Fruit fly (Drosophila melanogaster): ENCODE results near the gene CG9135.

CG9135 gene

DNA sequence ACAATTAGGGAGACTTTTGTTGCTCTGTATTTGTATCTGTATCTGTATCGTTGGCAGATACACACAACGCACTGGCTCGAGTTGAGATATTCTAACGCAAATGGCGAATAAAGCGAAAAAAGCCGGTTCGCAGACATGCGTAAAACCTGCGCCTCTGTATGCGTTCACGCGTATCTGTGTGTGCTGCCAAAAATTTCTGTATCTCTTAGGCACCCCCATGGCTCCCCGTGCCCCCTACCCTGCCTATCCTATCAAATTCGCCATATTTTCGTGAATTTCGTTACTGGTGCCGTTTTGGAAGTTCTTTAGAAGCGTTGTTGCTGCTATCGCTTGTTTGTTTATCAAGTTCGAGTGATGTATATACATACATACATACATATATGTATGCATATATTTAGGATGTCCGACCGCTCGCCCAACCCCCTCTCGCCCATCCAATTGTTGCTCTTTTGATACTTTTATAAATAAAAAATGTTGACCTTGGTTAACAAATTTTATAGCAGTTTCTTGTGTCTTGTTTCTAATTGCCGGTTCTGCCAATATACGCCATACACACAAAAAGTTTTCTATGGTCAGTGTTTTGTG, 35.2 kb downstream of the CG9135 start (continued):
- TF ChIP-seq Bgb (GFP tag; IDR thresholded peaks at IDR 0.05; ENCODE audit: partially characterized antibody) (no peak; the same call in 1 of the 2 replicates), GATAe (GFP tag; conservative IDR thresholded peaks at IDR 0.05) (peak; percentile 48), grau (tag; optimal IDR thresholded peaks at IDR 0.05) (no peak), CTCF (GFP tag; optimal IDR thresholded peaks at IDR 0.05) (no peak), CG33213 (GFP tag; optimal IDR thresholded peaks at IDR 0.05) (no peak), Sry-β (GFP tag; optimal IDR thresholded peaks at IDR 0.05) (no peak), CG12769 (tag; optimal IDR thresholded peaks at IDR 0.05) (peak; percentile 36), CG34422 (GFP tag; IDR thresholded peaks at IDR 0.05) (peak; percentile 20; the same call in 1 of the 3 replicates), ind (GFP tag; optimal IDR thresholded peaks at IDR 0.05) (no peak), CG2129 (GFP tag; IDR thresholded peaks at IDR 0.05; ENCODE audit: partially characterized antibody) (no peak), gcm (GFP tag; optimal IDR thresholded peaks at IDR 0.05) (no peak), CG4854 (GFP tag; optimal IDR thresholded peaks at IDR 0.05) (no peak), vvl (GFP tag; IDR thresholded peaks at IDR 0.05) (peak; percentile 36; the same call in 1 of the 2 replicates), Deaf1 (tag; optimal IDR thresholded peaks at IDR 0.05) (peak; percentile 59), CG7786 (GFP tag; optimal IDR thresholded peaks at IDR 0.05) (no peak), bigmax (GFP tag; optimal IDR thresholded peaks at IDR 0.05) (no peak), tx (GFP tag; optimal IDR thresholded peaks at IDR 0.05) (no peak), seq (GFP tag; IDR thresholded peaks at IDR 0.05) (no peak), CG7372 (GFP tag; IDR thresholded peaks at IDR 0.05) (no peak), D19A (tag; optimal IDR thresholded peaks at IDR 0.05) (no peak), CG11695 (GFP tag; IDR thresholded peaks at IDR 0.05) (no peak), H15 (GFP tag; IDR thresholded peaks at IDR 0.05) (no peak), E2f1 (GFP tag; IDR thresholded peaks at IDR 0.05) (no peak), ttk (GFP tag; IDR thresholded peaks at IDR 0.05) (no peak), zfh1 (GFP tag; IDR thresholded peaks at IDR 0.05) (no peak), Sry-δ (GFP tag; optimal IDR thresholded peaks at IDR 0.05) (no peak), toy (GFP tag; IDR thresholded peaks at IDR 0.05) (no peak), CG13624 (GFP tag; optimal IDR thresholded peaks at IDR 0.05) (peak; percentile 20), sens (GFP tag) (no peak), Usf (GFP tag; optimal IDR thresholded peaks at IDR 0.05) (no peak), CG5245 (GFP tag; optimal IDR thresholded peaks at IDR 0.05) (no peak), emc (GFP tag; optimal IDR thresholded peaks at IDR 0.05) (no peak), sd (tag; optimal IDR thresholded peaks at IDR 0.05) (peak; percentile 83), CG15269 (tag; optimal IDR thresholded peaks at IDR 0.05) (no peak), CG17568 (GFP tag; optimal IDR thresholded peaks at IDR 0.05) (no peak), CG42726 (GFP tag; IDR thresholded peaks at IDR 0.05; ENCODE audit: partially characterized antibody) (peak; percentile 71), lbe (GFP tag; optimal IDR thresholded peaks at IDR 0.05) (peak; percentile 3), crol (GFP tag; IDR thresholded peaks at IDR 0.05) (peak; percentile 80), CG15514 (GFP tag; optimal IDR thresholded peaks at IDR 0.05) (peak; percentile 21), Ada2b (GFP tag; IDR thresholded peaks at IDR 0.05) (no peak), Nf-YC (tag; optimal IDR thresholded peaks at IDR 0.05) (no peak), so (GFP tag; IDR thresholded peaks at IDR 0.05) (0 out of 3 replicates have a peak, but pooled peaks have one; percentile 33), CG34224 (GFP tag; IDR thresholded peaks at IDR 0.05; ENCODE audit: partially characterized antibody) (no peak), ken (GFP tag; IDR thresholded peaks at IDR 0.05) (no peak), CG11723 (GFP tag; optimal IDR thresholded peaks at IDR 0.05) (no peak), CG10147 (GFP tag; optimal IDR thresholded peaks at IDR 0.05) (no peak), salm (tag; optimal IDR thresholded peaks at IDR 0.05) (no peak), br (optimal IDR thresholded peaks at IDR 0.05) (no peak), Rx (GFP tag; IDR thresholded peaks at IDR 0.05) (no peak), gsb (GFP tag; IDR thresholded peaks at IDR 0.05) (no peak), abd-A (tag; optimal IDR thresholded peaks at IDR 0.05) (peak; percentile 93), Atf6 (GFP tag; IDR thresholded peaks at IDR 0.05) (peak; percentile 13; the same call in 1 of the 2 replicates)
